Worm (Caenorhabditis elegans) whole organism, L3 larva: Measurements from ENCODE around the gene pfd-4.

Experiments used
- ZK546.5 ChIP-seq: sonication (generic microtip); optimal IDR thresholded peaks from 2 replicates; lab custom pipeline; 2017; ENCODE audit warnings: missing biosample characterization, missing genetic modification characterization
- ama-1 ChIP-seq: fragments of 150-350 bp; optimal IDR thresholded peaks from 2 replicates; lab custom pipeline; 2018
- ceh-16 ChIP-seq: sonication (generic microtip); optimal IDR thresholded peaks from 2 replicates; lab custom pipeline; 2017; ENCODE audit warnings: missing biosample characterization, missing genetic modification characterization
- ceh-28 ChIP-seq: fragments of 150-350 bp; optimal IDR thresholded peaks from 2 replicates; lab custom pipeline; 2014; ENCODE audit warnings: missing biosample characterization, missing genetic modification reagents, missing genetic modification characterization
- ceh-82 ChIP-seq: fragments of 150-350 bp; optimal IDR thresholded peaks from 2 replicates; lab custom pipeline; 2014; ENCODE audit warnings: missing biosample characterization, missing genetic modification characterization
- ceh-9 ChIP-seq: sonication (generic microtip); optimal IDR thresholded peaks from 2 replicates; lab custom pipeline; 2018; ENCODE audit warnings: missing biosample characterization, missing genetic modification characterization
- daf-12 ChIP-seq: fragments of 150-350 bp; optimal IDR thresholded peaks from 2 replicates; lab custom pipeline; 2014; ENCODE audit warnings: missing biosample characterization, missing genetic modification reagents, missing genetic modification characterization
- egl-27 ChIP-seq: sonication (generic microtip); optimal IDR thresholded peaks from 4 replicates; lab custom pipeline; 2017; ENCODE audit warnings: missing biosample characterization, missing genetic modification reagents, missing genetic modification characterization
- egl-5 ChIP-seq: fragments of 150-350 bp; optimal IDR thresholded peaks from 2 replicates; lab custom pipeline; 2017; ENCODE audit warnings: missing biosample characterization, missing genetic modification reagents, missing genetic modification characterization, inconsistent platforms
- elt-1 ChIP-seq: fragments of 150-350 bp; optimal IDR thresholded peaks from 2 replicates; lab custom pipeline; 2014; ENCODE audit warnings: missing biosample characterization, missing genetic modification characterization
- elt-3 ChIP-seq, 3 experiments: fragments of 150-350 bp in 1 of 3; sonication (generic microtip) in 2 of 3; optimal IDR thresholded peaks; 2 replicates in 2 of 3; 4 replicates in 1 of 3; lab custom pipeline; 2014 to 2017; ENCODE audit warnings: missing biosample characterization in 3 of 3, missing genetic modification characterization in 3 of 3
- eor-1 ChIP-seq, 2 experiments: fragments of 150-350 bp; optimal IDR thresholded peaks; 2 replicates each; lab custom pipeline; 2014 to 2018; ENCODE audit warnings: missing biosample characterization in 2 of 2, missing genetic modification characterization in 2 of 2
- fkh-10 ChIP-seq: sonication (generic microtip); optimal IDR thresholded peaks from 2 replicates; lab custom pipeline; 2017; ENCODE audit warnings: missing biosample characterization, missing genetic modification reagents, missing genetic modification characterization
- fkh-2 ChIP-seq: fragments of 150-350 bp; optimal IDR thresholded peaks from 2 replicates; lab custom pipeline; 2014; ENCODE audit warnings: missing biosample characterization, missing genetic modification reagents, missing genetic modification characterization
- hmg-11 ChIP-seq: sonication (generic microtip); optimal IDR thresholded peaks from 2 replicates; lab custom pipeline; 2016; ENCODE audit warnings: missing genetic modification characterization, missing compliant biosample characterization
- jun-1 ChIP-seq: fragments of 150-350 bp; optimal IDR thresholded peaks from 2 replicates; lab custom pipeline; 2014; ENCODE audit warnings: missing biosample characterization, missing genetic modification reagents, missing genetic modification characterization
- lin-15B ChIP-seq: fragments of 150-350 bp; optimal IDR thresholded peaks from 2 replicates; lab custom pipeline; 2014; ENCODE audit warnings: missing biosample characterization, missing genetic modification characterization
- lin-39 ChIP-seq: fragments of 150-350 bp; optimal IDR thresholded peaks from 2 replicates; lab custom pipeline; 2018; ENCODE audit warnings: missing biosample characterization, missing genetic modification reagents, missing genetic modification characterization
- lsy-12 ChIP-seq: sonication (generic microtip); optimal IDR thresholded peaks from 2 replicates; lab custom pipeline; 2016; ENCODE audit warnings: mild to moderate bottlenecking, missing genetic modification characterization, missing compliant biosample characterization
- mdl-1 ChIP-seq: fragments of 150-350 bp; optimal IDR thresholded peaks from 2 replicates; lab custom pipeline; 2014; ENCODE audit warnings: missing biosample characterization, missing genetic modification characterization
- mml-1 ChIP-seq: fragments of 150-350 bp; sonication (generic microtip); optimal IDR thresholded peaks from 3 replicates; lab custom pipeline; 2014; ENCODE audit warnings: missing biosample characterization, missing genetic modification characterization
- nfya-1 ChIP-seq: sonication (generic microtip); optimal IDR thresholded peaks from 2 replicates; lab custom pipeline; 2017; ENCODE audit warnings: missing genetic modification characterization, mild to moderate bottlenecking, missing compliant biosample characterization, antibody characterized with exemption, moderate library complexity; ENCODE audit not compliant: insufficient read depth
- nhr-11 ChIP-seq: fragments of 150-350 bp; optimal IDR thresholded peaks from 2 replicates; lab custom pipeline; 2014; ENCODE audit warnings: missing biosample characterization, missing genetic modification characterization
- nhr-12 ChIP-seq: fragments of 150-350 bp; optimal IDR thresholded peaks from 2 replicates; lab custom pipeline; 2014; ENCODE audit warnings: missing biosample characterization, missing genetic modification characterization
- nhr-28 ChIP-seq: fragments of 150-350 bp; optimal IDR thresholded peaks from 2 replicates; lab custom pipeline; 2014; ENCODE audit warnings: missing biosample characterization, missing genetic modification characterization
- nhr-76 ChIP-seq: fragments of 150-350 bp; sonication (generic microtip); optimal IDR thresholded peaks from 5 replicates; lab custom pipeline; 2014; ENCODE audit warnings: missing biosample characterization, missing genetic modification characterization
- nhr-77 ChIP-seq: fragments of 150-350 bp; optimal IDR thresholded peaks from 2 replicates; lab custom pipeline; 2014; ENCODE audit warnings: missing biosample characterization, missing genetic modification characterization
- pha-4 ChIP-seq: fragments of 150-350 bp; optimal IDR thresholded peaks from 2 replicates; lab custom pipeline; 2014; ENCODE audit warnings: missing biosample characterization, missing genetic modification reagents, missing genetic modification characterization
- pqm-1 ChIP-seq: fragments of 150-350 bp; optimal IDR thresholded peaks from 2 replicates; lab custom pipeline; 2017; ENCODE audit warnings: missing biosample characterization, missing genetic modification characterization, inconsistent platforms
- skn-1 ChIP-seq: fragments of 150-350 bp; optimal IDR thresholded peaks from 2 replicates; lab custom pipeline; 2014; ENCODE audit warnings: missing biosample characterization, missing genetic modification characterization
- snpc-4 ChIP-seq: fragments of 150-350 bp; optimal IDR thresholded peaks from 2 replicates; lab custom pipeline; 2014; ENCODE audit warnings: missing biosample characterization, missing genetic modification characterization
- tbx-2 ChIP-seq: sonication (generic microtip); optimal IDR thresholded peaks from 2 replicates; lab custom pipeline; 2016; ENCODE audit warnings: mild to moderate bottlenecking, missing genetic modification characterization, missing compliant biosample characterization
- ztf-11 ChIP-seq: fragments of 150-350 bp; optimal IDR thresholded peaks from 2 replicates; lab custom pipeline; 2014; ENCODE audit warnings: missing biosample characterization, missing genetic modification characterization
- ztf-4 ChIP-seq: fragments of 150-350 bp; optimal IDR thresholded peaks from 2 replicates; lab custom pipeline; 2014; ENCODE audit warnings: missing biosample characterization, missing genetic modification characterization

Gene pfd-4

DNA sequence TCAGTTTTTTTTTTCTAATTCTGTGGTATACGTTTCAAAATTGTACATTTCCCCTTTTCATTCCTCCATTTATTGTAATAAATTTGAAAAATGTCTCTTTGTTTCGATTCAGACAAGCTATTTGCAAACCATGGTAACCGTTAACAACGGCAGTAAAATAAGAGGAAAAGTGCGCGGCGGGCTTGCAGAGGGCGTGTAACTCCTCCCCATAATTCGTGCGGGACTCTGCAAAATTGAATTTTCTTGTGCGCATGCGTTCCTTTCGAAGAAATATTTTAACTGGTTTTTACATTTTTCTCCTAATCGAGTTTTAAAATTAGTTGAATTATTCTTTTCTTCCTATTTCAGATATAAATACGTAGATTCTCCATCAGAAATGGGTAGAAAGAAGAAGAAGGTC lies 4.4 kb upstream of the pfd-4 start, which contains the start of gene znf-207 (continued):
- no peak for TF ChIP-seq ceh-82 (tag; lab: Kevin White, UChicago)
- TF ChIP-seq nfya-1 (tag; lab: Kevin White, UChicago): peak; percentile 59
- TF ChIP-seq fkh-10: peak; percentile 2
- no peak for TF ChIP-seq ceh-28 (tag; lab: Kevin White, UChicago)
- peak; percentile 56 for TF ChIP-seq pha-4 (tag; lab: Kevin White, UChicago)
- no peak for TF ChIP-seq mml-1 (tag; lab: Kevin White, UChicago)
- no peak for TF ChIP-seq lin-39
- no peak for TF ChIP-seq nhr-76
- TF ChIP-seq ceh-9 (tag; lab: Kevin White, UChicago): no peak
- no peak for TF ChIP-seq ztf-11 (tag; lab: Kevin White, UChicago)
- no peak for TF ChIP-seq jun-1 (tag; lab: Kevin White, UChicago)
- peak; percentile 37 for TF ChIP-seq hmg-11 (tag; lab: Kevin White, UChicago)
- peak; percentile 26 for TF ChIP-seq snpc-4
- no peak for TF ChIP-seq fkh-2 (tag; lab: Kevin White, UChicago)
- no peak for TF ChIP-seq nhr-28 (tag; lab: Kevin White, UChicago)
- no peak for TF ChIP-seq mdl-1 (tag; lab: Kevin White, UChicago)
- TF ChIP-seq tbx-2: no peak

DNA sequence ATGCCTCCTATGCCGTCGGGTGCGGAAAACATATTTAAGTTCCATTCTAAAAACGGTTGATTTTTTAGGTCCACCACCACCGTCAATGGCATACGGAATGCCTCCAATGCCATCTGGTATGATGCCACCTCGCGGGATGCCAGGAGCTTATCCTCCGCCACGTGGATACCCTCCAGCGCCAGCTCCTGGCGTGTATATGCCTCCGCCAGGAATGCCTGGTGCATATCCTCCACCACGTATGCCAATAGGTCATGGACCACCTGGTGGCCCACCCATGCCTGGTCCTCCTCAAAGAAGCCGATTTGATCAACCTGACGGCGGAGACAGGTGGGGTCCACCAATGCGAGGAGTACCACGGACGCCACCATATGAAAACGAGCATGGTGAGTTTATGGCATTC lies 3.5 kb upstream of the pfd-4 start:
- TF ChIP-seq lin-15B (tag; lab: Kevin White, UChicago) (no peak), skn-1 (tag; lab: Kevin White, UChicago) (no peak), hmg-11 (tag; lab: Kevin White, UChicago) (no peak), pha-4 (tag; lab: Kevin White, UChicago) (no peak), eor-1 (tag; optimal IDR thresholded peaks at IDR 0.05; lab: Kevin White, UChicago) (no peak), nfya-1 (tag; lab: Kevin White, UChicago) (no peak), elt-3 (tag; optimal IDR thresholded peaks at IDR 0.05; lab: Kevin White, UChicago) (no peak), elt-1 (no peak), fkh-10 (no peak), lsy-12 (no peak), ceh-9 (tag; lab: Kevin White, UChicago) (no peak), daf-12 (tag; lab: Kevin White, UChicago) (no peak), nhr-77 (no peak), ztf-11 (tag; lab: Kevin White, UChicago) (no peak), ama-1 (no peak), mml-1 (tag; lab: Kevin White, UChicago) (no peak), egl-27 (tag; lab: Kevin White, UChicago) (no peak), ZK546.5 (tag; lab: Kevin White, UChicago) (no peak), ztf-4 (tag; lab: Kevin White, UChicago) (no peak), egl-5 (tag; lab: Kevin White, UChicago) (no peak)

DNA sequence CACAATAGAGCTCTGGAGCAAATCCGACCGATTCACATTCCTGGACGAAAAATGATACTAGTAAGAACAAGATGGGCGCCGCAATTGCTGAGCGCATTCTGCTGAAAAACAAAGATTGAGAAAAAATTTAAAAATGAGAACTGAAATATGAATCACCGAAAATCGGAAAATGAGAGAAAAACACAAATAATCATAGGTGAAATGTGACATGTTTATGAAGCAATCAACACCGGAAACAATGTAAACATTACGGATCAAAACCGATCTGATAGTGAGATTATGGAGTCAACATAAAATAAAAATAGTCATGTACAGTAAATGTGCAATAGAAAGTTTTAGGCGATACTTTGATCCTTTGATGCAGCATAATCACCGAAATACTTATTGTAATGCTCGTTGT lies 1.1 kb upstream of the pfd-4 start, which contains the start of gene dnj-2:
dnj-2 (minus strand) TSS at position 101 of the 400 bp plus-strand sequence.
- TF ChIP-seq nhr-12 (tag; lab: Kevin White, UChicago) (no peak), elt-1 (no peak), ztf-4 (tag; lab: Kevin White, UChicago) (no peak), jun-1 (tag; lab: Kevin White, UChicago) (no peak)

DNA sequence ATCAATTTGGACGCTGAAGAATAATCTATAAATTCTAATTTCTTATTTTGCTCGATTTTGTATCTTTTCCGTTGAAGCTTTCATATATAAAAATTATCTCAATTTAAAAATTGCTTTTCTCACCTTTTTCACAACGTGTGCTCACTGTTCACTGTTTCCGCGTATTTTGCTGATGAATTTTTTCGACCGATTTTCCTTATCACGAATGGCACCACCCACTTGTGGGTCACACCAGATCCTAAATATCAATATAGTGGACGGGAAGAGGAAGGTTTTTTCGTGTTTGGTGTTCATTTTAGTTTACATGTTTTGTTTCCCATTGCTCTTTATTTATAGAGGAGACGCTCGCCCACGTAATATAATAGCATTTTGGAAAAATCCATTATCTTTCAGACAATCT lies 681 bp downstream of the pfd-4 start:
- TF ChIP-seq nhr-11 (tag; lab: Kevin White, UChicago): no peak
- TF ChIP-seq ztf-4 (tag; lab: Kevin White, UChicago): no peak
- TF ChIP-seq pqm-1 (tag; lab: Kevin White, UChicago): no peak
- no peak for TF ChIP-seq egl-27 (tag; lab: Kevin White, UChicago)
- TF ChIP-seq lin-39: no peak
- TF ChIP-seq tbx-2: no peak
- no peak for TF ChIP-seq ZK546.5 (tag; lab: Kevin White, UChicago)
- no peak for TF ChIP-seq ceh-16 (tag; lab: Kevin White, UChicago)
- TF ChIP-seq egl-5 (tag; lab: Kevin White, UChicago): no peak
- TF ChIP-seq ceh-82 (tag; lab: Kevin White, UChicago): no peak
- TF ChIP-seq jun-1 (tag; lab: Kevin White, UChicago): no peak
- TF ChIP-seq, all 47 proteins: peak for 0

DNA sequence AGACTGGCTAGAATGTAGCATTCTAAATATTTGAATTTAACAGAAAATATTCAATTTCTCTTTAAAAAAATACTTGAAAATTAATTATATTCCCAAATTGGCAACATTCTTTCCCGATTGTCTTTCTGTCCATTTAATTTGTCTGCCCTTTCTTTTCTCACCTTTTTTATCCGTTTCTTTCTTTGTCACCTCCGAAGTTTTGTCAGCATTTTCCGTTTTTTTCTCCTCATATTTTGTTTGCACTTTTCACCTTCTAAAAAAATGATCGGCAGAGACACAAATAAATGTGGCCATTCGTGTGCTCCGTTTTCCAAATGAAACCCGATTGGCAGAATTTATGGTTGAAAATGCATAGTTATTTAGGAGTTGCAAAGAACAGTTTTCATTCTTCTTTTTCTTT lies 1.1 kb downstream of the pfd-4 start:
- peak; percentile 81 for TF ChIP-seq skn-1 (tag; lab: Kevin White, UChicago)
- TF ChIP-seq nhr-76: no peak
- TF ChIP-seq, all 47 proteins: peak for 1
